Worm (Caenorhabditis elegans) whole organism, L4 larva: ENCODE measurements around the gene T25D3.4.
A peak's percentile ranks its signal among the peaks of the same experiment; 100 is the strongest.

Source experiments
- F26F4.8 ChIP-seq: fragments of 200-800 bp; sonication (Bioruptor generic); conservative IDR thresholded peaks from 2 replicates; pipeline ENCODE4 v1.3.6; 2022; ENCODE audit warnings: missing genetic modification characterization, missing compliant biosample characterization
- F49E8.2 ChIP-seq: sonication (generic microtip); optimal IDR thresholded peaks from 2 replicates; lab custom pipeline; 2016; ENCODE audit warnings: missing compliant biosample characterization, mild to moderate bottlenecking, missing genetic modification characterization, borderline replicate concordance
- R02D3.7 ChIP-seq: fragments of 150-350 bp; sonication (generic microtip); optimal IDR thresholded peaks from 3 replicates; lab custom pipeline; 2014; ENCODE audit warnings: missing biosample characterization, missing genetic modification characterization
- Y48G9A.11 ChIP-seq: fragments of 200-800 bp; sonication (Bioruptor generic); IDR thresholded peaks from 2 replicates; pipeline ENCODE4 v1.3.6; 2022; ENCODE audit warnings: missing genetic modification reagents, missing genetic modification characterization, missing compliant biosample characterization
- Y5F2A.4 ChIP-seq: fragments of 200-800 bp; sonication (Bioruptor generic); optimal IDR thresholded peaks from 2 replicates; lab custom pipeline; 2018; ENCODE audit warnings: mild to moderate bottlenecking, missing genetic modification characterization, missing compliant biosample characterization
- ZK546.5 ChIP-seq, 2 experiments: sonication (generic microtip); optimal IDR thresholded peaks; 2 replicates each; lab custom pipeline; 2017; ENCODE audit warnings: missing biosample characterization in 2 of 2, missing genetic modification characterization in 2 of 2
- aha-1 ChIP-seq: fragments of 150-350 bp; peaks from one replicate; lab custom pipeline; 2014; ENCODE audit warnings: missing biosample characterization, missing genetic modification characterization
- ceh-28 ChIP-seq: fragments of 150-350 bp; optimal IDR thresholded peaks from 2 replicates; lab custom pipeline; 2014; ENCODE audit warnings: missing biosample characterization, missing genetic modification reagents, missing genetic modification characterization
- ceh-32 ChIP-seq: sonication (generic microtip); optimal IDR thresholded peaks from 2 replicates; lab custom pipeline; 2016; ENCODE audit warnings: mild to moderate bottlenecking, missing genetic modification characterization, missing compliant biosample characterization; ENCODE audit not compliant: poor library complexity
- ceh-44 ChIP-seq: fragments of 200-800 bp; sonication (Bioruptor generic); IDR thresholded peaks from 2 replicates; pipeline ENCODE4 v1.3.6; 2022; ENCODE audit warnings: missing genetic modification reagents, missing genetic modification characterization, missing compliant biosample characterization
- ceh-62 ChIP-seq: sonication (generic microtip); optimal IDR thresholded peaks from 2 replicates; lab custom pipeline; 2017; ENCODE audit warnings: missing biosample characterization, missing genetic modification characterization
- ces-1 ChIP-seq: fragments of 150-350 bp; sonication (generic microtip); optimal IDR thresholded peaks from 4 replicates; lab custom pipeline; 2014; ENCODE audit warnings: missing biosample characterization, missing genetic modification reagents, missing genetic modification characterization
- daf-16 ChIP-seq, 3 experiments: sonication (generic microtip); optimal IDR thresholded peaks; 2 replicates each; lab custom pipeline; 2016 to 2017; ENCODE audit warnings: missing genetic modification characterization in 3 of 3, missing genetic modification reagents in 3 of 3, mild to moderate bottlenecking in 2 of 3, missing compliant biosample characterization in 2 of 3, missing biosample characterization in 1 of 3, moderate library complexity in 1 of 3
- dmd-6 ChIP-seq: fragments of 200-800 bp; sonication (Bioruptor generic); IDR thresholded peaks from 2 replicates; pipeline ENCODE4 v1.3.6; 2022; ENCODE audit warnings: missing genetic modification reagents, missing genetic modification characterization, missing compliant biosample characterization
- duxl-1 ChIP-seq: sonication (generic microtip); optimal IDR thresholded peaks from 2 replicates; lab custom pipeline; 2016; ENCODE audit warnings: mild to moderate bottlenecking, missing genetic modification characterization, moderate library complexity, missing compliant biosample characterization; ENCODE audit not compliant: poor library complexity
- dve-1 ChIP-seq: sonication (generic microtip); optimal IDR thresholded peaks from 2 replicates; lab custom pipeline; 2017; ENCODE audit warnings: antibody characterized with exemption, mild to moderate bottlenecking, missing genetic modification characterization, missing compliant biosample characterization; ENCODE audit not compliant: insufficient read depth
- egl-27 ChIP-seq: sonication (generic microtip); optimal IDR thresholded peaks from 3 replicates; lab custom pipeline; 2017; ENCODE audit warnings: missing biosample characterization, missing genetic modification reagents, missing genetic modification characterization
- hif-1 ChIP-seq, 2 experiments: sonication (generic microtip); optimal IDR thresholded peaks; 2 replicates each; lab custom pipeline; 2016 to 2017; ENCODE audit warnings: missing compliant biosample characterization in 2 of 2, missing genetic modification characterization in 2 of 2, missing genetic modification reagents in 2 of 2, missing genotype in 2 of 2, mild to moderate bottlenecking in 1 of 2
- hlh-11 ChIP-seq: fragments of 200-800 bp; sonication (Bioruptor generic); optimal IDR thresholded peaks from 2 replicates; lab custom pipeline; 2018; ENCODE audit warnings: mild to moderate bottlenecking, missing genetic modification characterization, missing compliant biosample characterization
- hlh-30 ChIP-seq: sonication (generic microtip); optimal IDR thresholded peaks from 2 replicates; lab custom pipeline; 2017; ENCODE audit warnings: antibody characterized with exemption, mild to moderate bottlenecking, missing genetic modification characterization, missing compliant biosample characterization; ENCODE audit not compliant: insufficient read depth
- hmg-1.1 ChIP-seq: fragments of 200-800 bp; sonication (Bioruptor generic); IDR thresholded peaks from 2 replicates; pipeline ENCODE4 v1.3.6; 2022; ENCODE audit warnings: missing genetic modification reagents, missing genetic modification characterization, missing compliant biosample characterization
- jun-1 ChIP-seq: fragments of 150-350 bp; optimal IDR thresholded peaks from 2 replicates; lab custom pipeline; 2014; ENCODE audit warnings: missing biosample characterization, missing genetic modification reagents, missing genetic modification characterization
- lim-7 ChIP-seq: fragments of 200-800 bp; sonication (Bioruptor generic); IDR thresholded peaks from 2 replicates; pipeline ENCODE4 v1.3.6; 2022; ENCODE audit warnings: missing genetic modification characterization, missing compliant biosample characterization
- lin-1 ChIP-seq: fragments of 200-800 bp; sonication (Bioruptor generic); IDR thresholded peaks from 2 replicates; pipeline ENCODE4 v1.3.6; 2022; ENCODE audit warnings: missing genetic modification reagents, missing genetic modification characterization, missing compliant biosample characterization
- lin-13 ChIP-seq: fragments of 150-350 bp; optimal IDR thresholded peaks from 2 replicates; lab custom pipeline; 2014; ENCODE audit warnings: missing biosample characterization, missing genetic modification reagents, missing genetic modification characterization
- mep-1 ChIP-seq: fragments of 150-350 bp; sonication (generic microtip); optimal IDR thresholded peaks from 3 replicates; lab custom pipeline; 2014; ENCODE audit warnings: missing biosample characterization, missing genetic modification characterization
- mes-2 ChIP-seq: sonication (generic microtip); optimal IDR thresholded peaks from 2 replicates; lab custom pipeline; 2016; ENCODE audit warnings: missing genotype, mild to moderate bottlenecking, missing genetic modification characterization, missing compliant biosample characterization; ENCODE audit not compliant: poor library complexity, severe bottlenecking
- mxl-3 ChIP-seq: fragments of 200-800 bp; sonication (Bioruptor generic); optimal IDR thresholded peaks from 2 replicates; lab custom pipeline; 2018; ENCODE audit warnings: mild to moderate bottlenecking, missing genetic modification characterization, missing compliant biosample characterization
- nhr-102 ChIP-seq: sonication (generic microtip); optimal IDR thresholded peaks from 2 replicates; lab custom pipeline; 2016; ENCODE audit warnings: mild to moderate bottlenecking, missing genetic modification characterization, moderate library complexity, missing compliant biosample characterization
- nhr-11 ChIP-seq: fragments of 150-350 bp; optimal IDR thresholded peaks from 2 replicates; lab custom pipeline; 2014; ENCODE audit warnings: missing biosample characterization, missing genetic modification characterization
- nhr-237 ChIP-seq: sonication (generic microtip); optimal IDR thresholded peaks from 2 replicates; lab custom pipeline; 2017; ENCODE audit warnings: missing biosample characterization, missing genetic modification characterization
- nhr-25 ChIP-seq: sonication (generic microtip); optimal IDR thresholded peaks from 2 replicates; lab custom pipeline; 2017; ENCODE audit warnings: missing genetic modification characterization, mild to moderate bottlenecking, missing compliant biosample characterization, antibody characterized with exemption, moderate library complexity, borderline replicate concordance; ENCODE audit not compliant: insufficient read depth
- nhr-28 ChIP-seq: fragments of 150-350 bp; optimal IDR thresholded peaks from 2 replicates; lab custom pipeline; 2014; ENCODE audit warnings: missing biosample characterization, missing genetic modification characterization
- nhr-48 ChIP-seq: sonication (generic microtip); optimal IDR thresholded peaks from 2 replicates; lab custom pipeline; 2016; ENCODE audit warnings: mild to moderate bottlenecking, missing genetic modification characterization, missing compliant biosample characterization
- nhr-6 ChIP-seq: fragments of 150-350 bp; optimal IDR thresholded peaks from 2 replicates; lab custom pipeline; 2014; ENCODE audit warnings: missing biosample characterization, missing genetic modification characterization
- pha-4 ChIP-seq, 2 experiments: fragments of 150-350 bp in 1 of 2; fragments of 200-800 bp in 1 of 2; sonication (Bioruptor generic) in 1 of 2; IDR thresholded peaks in 1 of 2; optimal IDR thresholded peaks in 1 of 2; 2 replicates each; pipeline versions ENCODE4 v1.3.6 to Lab custom; 2014 to 2022; ENCODE audit warnings: missing genetic modification characterization in 2 of 2, missing genetic modification reagents in 2 of 2, missing biosample characterization in 1 of 2, missing compliant biosample characterization in 1 of 2
- pqm-1 ChIP-seq: sonication (generic microtip); optimal IDR thresholded peaks from 2 replicates; lab custom pipeline; 2017; ENCODE audit warnings: missing biosample characterization, missing genetic modification characterization
- rbr-2 ChIP-seq: sonication (generic microtip); optimal IDR thresholded peaks from 2 replicates; lab custom pipeline; 2016; ENCODE audit warnings: missing genotype, missing genetic modification characterization, missing compliant biosample characterization
- sdz-12 ChIP-seq: fragments of 200-800 bp; sonication (Bioruptor generic); optimal IDR thresholded peaks from 2 replicates; lab custom pipeline; 2018; ENCODE audit warnings: mild to moderate bottlenecking, missing genetic modification characterization, missing compliant biosample characterization
- snpc-1.2 ChIP-seq: fragments of 200-800 bp; sonication (Bioruptor generic); IDR thresholded peaks from 2 replicates; pipeline ENCODE4 v1.3.6; 2022; ENCODE audit warnings: missing genetic modification reagents, missing genetic modification characterization, missing compliant biosample characterization
- tra-1 ChIP-seq: fragments of 200-800 bp; sonication (Bioruptor generic); IDR thresholded peaks from 2 replicates; pipeline ENCODE4 v1.3.6; 2022; ENCODE audit warnings: missing genetic modification reagents, missing genetic modification characterization, missing compliant biosample characterization
- unc-62 ChIP-seq, 3 experiments: fragments of 150-350 bp in 1 of 3; sonication (generic microtip); optimal IDR thresholded peaks in 2 of 3; peaks in 1 of 3; 1 replicate in 1 of 3; 2 replicates in 2 of 3; lab custom pipeline; 2014 to 2017; ENCODE audit warnings: missing biosample characterization in 3 of 3, missing genetic modification characterization in 3 of 3, missing genetic modification reagents in 3 of 3, missing genotype in 1 of 3
- zfp-2 ChIP-seq: sonication (generic microtip); optimal IDR thresholded peaks from 2 replicates; lab custom pipeline; 2016; ENCODE audit warnings: mild to moderate bottlenecking, missing genetic modification characterization, missing compliant biosample characterization

Gene T25D3.4

DNA sequence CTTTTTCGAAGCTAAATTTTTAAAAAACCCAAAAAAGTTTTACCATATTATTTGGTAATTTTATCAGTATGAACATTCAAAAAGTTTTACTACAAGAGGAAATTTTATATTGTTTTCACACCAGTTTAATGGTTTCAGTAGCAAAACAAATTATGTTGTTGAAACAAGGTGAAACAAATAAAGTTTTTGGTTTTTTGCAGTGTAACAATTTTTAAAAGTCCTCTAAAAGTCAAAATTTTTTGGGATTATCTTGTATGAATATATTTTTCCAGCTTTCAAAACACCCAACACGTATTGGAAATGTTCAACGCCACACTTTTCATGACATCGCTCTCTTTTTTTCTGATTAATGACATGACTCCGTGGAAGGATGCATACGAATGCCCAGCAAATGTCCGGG lies 30.1 kb upstream of the T25D3.4 start, which contains the start of gene srt-54:
Gene srt-54, plus strand, starts transcription at position 301 of the 400 bp plus-strand sequence.
- TF ChIP-seq unc-62 (GFP tag; optimal IDR thresholded peaks at IDR 0.05 in 1 of 2; lab: Kevin White, UChicago) (peak in 1 of 2 experiments; percentile 43), unc-62 (tag; optimal IDR thresholded peaks at IDR 0.05; lab: Kevin White, UChicago) (no peak), nhr-48 (tag; lab: Kevin White, UChicago) (no peak)

DNA sequence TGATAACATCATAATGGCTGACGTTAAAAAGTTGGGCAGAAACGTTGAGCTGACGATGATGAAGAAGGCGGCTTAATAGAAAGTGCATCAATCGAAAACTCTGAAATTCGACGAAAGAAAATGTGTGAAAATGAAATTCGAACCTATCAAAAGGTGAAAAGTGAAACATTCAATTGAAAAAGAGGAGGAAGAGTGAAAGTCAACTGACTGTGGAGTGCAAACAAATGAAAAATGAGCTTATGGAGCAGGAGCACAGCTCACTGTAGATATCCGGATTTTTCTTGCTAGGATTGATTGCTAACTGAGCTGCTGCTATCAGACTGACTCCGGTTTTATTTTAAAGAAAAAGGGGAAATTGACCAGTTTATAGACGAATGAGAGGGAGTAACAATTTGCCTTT lies 25.9 kb upstream of the T25D3.4 start, which contains the start of gene K10B4.3:
Gene K10B4.3, minus strand, starts transcription at position 101 of the 400 bp plus-strand sequence.
- no peak for TF ChIP-seq hlh-30
- no peak for TF ChIP-seq dmd-6
- TF ChIP-seq unc-62 (GFP tag; optimal IDR thresholded peaks at IDR 0.05 in 1 of 2; lab: Kevin White, UChicago), result peak in 1 of 2 experiments; percentile 70
- no peak for TF ChIP-seq unc-62 (tag; optimal IDR thresholded peaks at IDR 0.05; lab: Kevin White, UChicago)

DNA sequence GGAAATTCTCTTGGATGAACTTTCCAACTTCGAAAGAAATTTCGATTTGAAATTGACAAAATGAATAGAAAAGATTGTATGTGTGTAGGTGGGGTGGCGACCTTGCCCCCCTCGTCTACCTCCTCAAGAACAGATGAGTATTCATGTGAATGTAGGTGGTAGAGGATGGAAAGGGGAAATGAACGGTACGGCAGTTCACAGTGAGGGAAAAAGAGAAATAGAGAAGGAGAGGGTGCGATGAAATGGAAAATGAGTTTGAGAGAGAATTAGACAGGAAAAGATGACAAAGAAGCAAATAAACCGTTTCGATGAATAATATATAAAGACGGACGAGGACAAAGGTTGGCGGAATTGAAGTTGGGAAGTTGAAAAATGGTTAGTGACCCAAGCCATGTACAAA lies 25.0 kb upstream of the T25D3.4 start:
- no peak for TF ChIP-seq hif-1 (tag; optimal IDR thresholded peaks at IDR 0.05; lab: Kevin White, UChicago)
- no peak for TF ChIP-seq tra-1 (GFP tag; lab: Robert Waterston, UW)
- no peak for TF ChIP-seq nhr-25 (tag; lab: Kevin White, UChicago)
- peak; percentile 39 for TF ChIP-seq hlh-30
- TF ChIP-seq lin-1 (GFP tag; lab: Robert Waterston, UW), result no peak
- peak; percentile 9 for TF ChIP-seq nhr-28
- no peak for TF ChIP-seq jun-1 (tag; lab: Kevin White, UChicago)
- peak; percentile 31 for TF ChIP-seq aha-1 (tag; lab: Kevin White, UChicago)
- TF ChIP-seq mxl-3 (GFP tag; lab: Kevin White, UChicago), result no peak
- TF ChIP-seq nhr-11 (tag; lab: Kevin White, UChicago), result no peak
- no peak for TF ChIP-seq ceh-62 (tag; lab: Kevin White, UChicago)
- TF ChIP-seq duxl-1 (tag; lab: Kevin White, UChicago), result no peak
- TF ChIP-seq lim-7 (GFP tag; lab: Robert Waterston, UW), result no peak
- no peak for TF ChIP-seq nhr-102 (tag; lab: Kevin White, UChicago)
- no peak for TF ChIP-seq snpc-1.2
- no peak for TF ChIP-seq egl-27
- no peak for TF ChIP-seq Y5F2A.4 (GFP tag; lab: Kevin White, UChicago)
- TF ChIP-seq Y48G9A.11 (GFP tag; lab: Robert Waterston, UW), result no peak
- TF ChIP-seq nhr-237 (tag; lab: Kevin White, UChicago), result no peak
- TF ChIP-seq ceh-32 (tag; lab: Kevin White, UChicago), result no peak
- TF ChIP-seq nhr-6 (tag; lab: Kevin White, UChicago), result no peak
- TF ChIP-seq F26F4.8 (GFP tag; lab: Robert Waterston, UW), result no peak
- TF ChIP-seq mes-2 (tag; lab: Kevin White, UChicago), result no peak
- TF ChIP-seq rbr-2 (tag; lab: Kevin White, UChicago), result no peak
- peak; percentile 15 for TF ChIP-seq dve-1 (tag; lab: Kevin White, UChicago)
- no peak for TF ChIP-seq R02D3.7 (tag; lab: Kevin White, UChicago)
- no peak for TF ChIP-seq F49E8.2 (tag; lab: Kevin White, UChicago)
- peak; percentile 11 for TF ChIP-seq hlh-11 (tag; lab: Kevin White, UChicago)
- TF ChIP-seq sdz-12, result no peak
- no peak for TF ChIP-seq lin-13 (GFP tag; lab: Kevin White, UChicago)

- peak; percentile 0 for TF ChIP-seq nhr-6 (tag; lab: Kevin White, UChicago)
- TF ChIP-seq lin-13 (GFP tag; lab: Kevin White, UChicago), result no peak
- no peak for TF ChIP-seq ceh-28
- no peak for TF ChIP-seq mep-1 (tag; lab: Kevin White, UChicago)
- TF ChIP-seq nhr-28, result peak; percentile 78
- no peak for TF ChIP-seq zfp-2
- TF ChIP-seq R02D3.7 (tag; lab: Kevin White, UChicago), result no peak
- TF ChIP-seq ZK546.5 (tag; optimal IDR thresholded peaks at IDR 0.05; lab: Kevin White, UChicago), result no peak
- TF ChIP-seq hlh-30, result no peak
- no peak for TF ChIP-seq rbr-2 (tag; lab: Kevin White, UChicago)
- TF ChIP-seq pqm-1 (tag; lab: Kevin White, UChicago), result peak; percentile 79
- TF ChIP-seq ceh-44, result no peak
- no peak for TF ChIP-seq hmg-1.1 (GFP tag; lab: Robert Waterston, UW)
- TF ChIP-seq ces-1, result no peak
- TF ChIP-seq daf-16 (GFP tag; optimal IDR thresholded peaks at IDR 0.05; lab: Kevin White, UChicago), result no peak
- peak; percentile 47 for TF ChIP-seq daf-16 (tag; optimal IDR thresholded peaks at IDR 0.05; lab: Kevin White, UChicago)
- TF ChIP-seq pha-4 (GFP tag; IDR thresholded peaks at IDR 0.05; lab: Robert Waterston, UW), result no peak
- TF ChIP-seq pha-4 (tag; optimal IDR thresholded peaks at IDR 0.05; lab: Kevin White, UChicago), result no peak
- TF ChIP-seq, all 104 proteins: peak for 4
Observed at ce11 chrII:122494-122893, 24.5 kb upstream of the T25D3.4 start.
